Worm (Caenorhabditis elegans): ENCODE data around the gene atic-1.

Gene atic-1

DNA sequence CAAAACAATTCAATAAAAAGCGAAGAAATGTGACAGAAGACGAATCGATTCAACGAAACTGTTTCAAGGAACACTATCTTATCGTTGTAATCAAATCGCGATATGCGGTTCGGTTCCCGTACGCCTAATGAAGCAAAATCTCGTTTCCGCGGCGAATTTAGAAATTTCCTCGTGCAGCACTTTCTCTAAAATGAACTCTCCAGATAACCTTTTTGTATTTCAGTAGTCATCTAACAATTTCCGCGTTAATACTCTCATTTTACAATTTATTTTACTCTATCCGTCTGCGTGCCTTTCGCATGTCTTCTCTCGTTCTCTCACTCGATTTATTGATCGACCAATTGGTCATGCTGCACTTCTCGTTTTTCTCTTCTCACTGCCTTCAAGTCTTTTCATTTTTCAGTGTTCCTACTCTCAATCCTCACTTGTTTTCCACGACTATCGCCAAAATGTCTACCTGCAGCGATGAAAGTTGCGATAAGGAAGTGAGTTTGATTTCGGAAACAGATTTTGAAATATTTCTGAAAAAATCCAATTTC is 28.4 kb downstream of the atic-1 start, which contains the start of the genes npp-27 and ntl-4:
Gene npp-27 (minus strand): TSS at position 51 of the 539 bp plus-strand sequence.
Gene ntl-4 (plus strand): TSS at position 379 of the 539 bp plus-strand sequence.
- no peak for TF ChIP-seq Y5F2A.4 (GFP tag; optimal IDR thresholded peaks at IDR 0.05)
- TF ChIP-seq mxl-3 (GFP tag; optimal IDR thresholded peaks at IDR 0.05): peak; percentile 40
- TF ChIP-seq lim-7 (GFP tag; IDR thresholded peaks at IDR 0.05): no peak
- peak in 1 of 2 experiments; percentile 6 for TF ChIP-seq mdl-1 (tag; optimal IDR thresholded peaks at IDR 0.05)
- peak in 1 of 2 experiments; percentile 60 for TF ChIP-seq lsy-2 (tag; optimal IDR thresholded peaks at IDR 0.05)
- TF ChIP-seq lin-1 (GFP tag; IDR thresholded peaks at IDR 0.05): no peak
- peak in 1 of 2 experiments; percentile 15 for TF ChIP-seq hif-1 (tag; optimal IDR thresholded peaks at IDR 0.05)
- TF ChIP-seq lir-3 (tag; optimal IDR thresholded peaks at IDR 0.05): no peak
- peak; percentile 18 for TF ChIP-seq hlh-11 (tag; optimal IDR thresholded peaks at IDR 0.05)
- no peak for TF ChIP-seq daf-19 (GFP tag; conservative IDR thresholded peaks at IDR 0.05)
- no peak for TF ChIP-seq daf-16 (GFP tag; optimal IDR thresholded peaks at IDR 0.05)
- TF ChIP-seq daf-16 (tag; optimal IDR thresholded peaks at IDR 0.05): peak; percentile 42
- peak; percentile 75 for TF ChIP-seq hlh-30 (tag; optimal IDR thresholded peaks at IDR 0.05; ENCODE audit: insufficient read depth)
- TF ChIP-seq dve-1 (tag; optimal IDR thresholded peaks at IDR 0.05; ENCODE audit: insufficient read depth): peak; percentile 3
- no peak for TF ChIP-seq arid-1 (GFP tag; conservative IDR thresholded peaks at IDR 0.05)
- peak; percentile 4 for TF ChIP-seq mep-1 (tag; optimal IDR thresholded peaks at IDR 0.05)
- TF ChIP-seq ctbp-1 (GFP tag; IDR thresholded peaks at IDR 0.05): 0 out of 2 replicates have a peak, but pooled peaks have one; percentile 43
- TF ChIP-seq pqm-1 (tag; optimal IDR thresholded peaks at IDR 0.05): no peak
- 0 out of 2 replicates have a peak, but pooled peaks have one; percentile 27 for TF ChIP-seq hmg-1.1 (GFP tag; IDR thresholded peaks at IDR 0.05)
- TF ChIP-seq T20F7.1 (GFP tag; optimal IDR thresholded peaks at IDR 0.05): no peak
- TF ChIP-seq T26A8.4 (GFP tag; IDR thresholded peaks at IDR 0.05): peak; percentile 11; the same call in 1 of the 2 replicates
- TF ChIP-seq F26F4.8 (GFP tag; conservative IDR thresholded peaks at IDR 0.05): no peak
- peak; percentile 8 for TF ChIP-seq mes-2 (tag; optimal IDR thresholded peaks at IDR 0.05; ENCODE audit: poor library complexity, severe bottlenecking)
- TF ChIP-seq snpc-4 (tag; optimal IDR thresholded peaks at IDR 0.05): no peak
- 0 out of 2 replicates have a peak, but pooled peaks have one; percentile 5 for TF ChIP-seq dmd-6 (GFP tag; IDR thresholded peaks at IDR 0.05)
- no peak for TF ChIP-seq nhr-28 (tag; optimal IDR thresholded peaks at IDR 0.05)

- TF ChIP-seq lin-1 (GFP tag; IDR thresholded peaks at IDR 0.05) (no peak), aha-1 (tag) (peak; percentile 69), T20F7.1 (GFP tag; optimal IDR thresholded peaks at IDR 0.05) (peak; percentile 8), egl-43 (GFP tag; IDR thresholded peaks at IDR 0.05) (no peak), gei-8 (GFP tag; optimal IDR thresholded peaks at IDR 0.05) (no peak), ceh-44 (GFP tag; IDR thresholded peaks at IDR 0.05) (no peak), zfp-2 (tag; optimal IDR thresholded peaks at IDR 0.05) (no peak), daf-19 (GFP tag; conservative IDR thresholded peaks at IDR 0.05) (no peak), jun-1 (tag; optimal IDR thresholded peaks at IDR 0.05) (no peak), daf-8 (GFP tag; IDR thresholded peaks at IDR 0.05) (no peak), zip-11 (GFP tag; IDR thresholded peaks at IDR 0.05) (no peak), lsy-2 (tag; optimal IDR thresholded peaks at IDR 0.05) (no peak), unc-130 (GFP tag; optimal IDR thresholded peaks at IDR 0.05) (no peak), T26A8.4 (GFP tag; IDR thresholded peaks at IDR 0.05) (no peak), F37D6.2 (tag; optimal IDR thresholded peaks at IDR 0.05) (no peak), ama-1 (optimal IDR thresholded peaks at IDR 0.05) (peak; percentile 38), ceh-32 (tag; optimal IDR thresholded peaks at IDR 0.05; ENCODE audit: poor library complexity) (no peak)
Observed at ce11 chrIV:7914991-7915390, 33.2 kb downstream of the atic-1 start, which contains the start of gene C49H3.4. Gene C49H3.4, plus strand, starts transcription at chrIV:7915291.

Measured in whole organism, L4 larva.